Worm (Caenorhabditis elegans): ENCODE measurements around the gene tbg-1.

- TF ChIP-seq F49E8.2 (tag; optimal IDR thresholded peaks at IDR 0.05; ENCODE audit: borderline replicate concordance) (no peak), ceh-28 (tag; optimal IDR thresholded peaks at IDR 0.05) (no peak), ZK546.5 (tag; optimal IDR thresholded peaks at IDR 0.05) (no peak), mep-1 (tag; optimal IDR thresholded peaks at IDR 0.05) (no peak), aly-2 (tag; optimal IDR thresholded peaks at IDR 0.05) (no peak), unc-130 (GFP tag; optimal IDR thresholded peaks at IDR 0.05) (no peak), fos-1 (tag; optimal IDR thresholded peaks at IDR 0.05) (no peak), nhr-28 (tag; optimal IDR thresholded peaks at IDR 0.05) (no peak), unc-62 (GFP tag; optimal IDR thresholded peaks at IDR 0.05 in 1 of 2) (no peak), unc-62 (tag; optimal IDR thresholded peaks at IDR 0.05) (no peak)
These were observed 8.1 kb upstream of the tbg-1 start, which contains the start of gene gei-13 for ce11 chrIII:9637016-9637415.
